Worm (Caenorhabditis elegans) whole organism, L4 larva: ENCODE data around the gene F36H1.12.

ENCODE experiments used
- Y48G9A.11 ChIP-seq: fragments of 200-800 bp; sonication (Bioruptor generic); IDR thresholded peaks from 2 replicates; pipeline ENCODE4 v1.3.6; 2022; ENCODE audit warnings: missing genetic modification reagents, missing genetic modification characterization, missing compliant biosample characterization
- nhr-25 ChIP-seq: sonication (generic microtip); optimal IDR thresholded peaks from 2 replicates; lab custom pipeline; 2017; ENCODE audit warnings: missing genetic modification characterization, mild to moderate bottlenecking, missing compliant biosample characterization, antibody characterized with exemption, moderate library complexity, borderline replicate concordance; ENCODE audit not compliant: insufficient read depth
- pha-4 ChIP-seq, 2 experiments: fragments of 150-350 bp in 1 of 2; fragments of 200-800 bp in 1 of 2; sonication (Bioruptor generic) in 1 of 2; IDR thresholded peaks in 1 of 2; optimal IDR thresholded peaks in 1 of 2; 2 replicates each; pipeline versions ENCODE4 v1.3.6 to Lab custom; 2014 to 2022; ENCODE audit warnings: missing genetic modification characterization in 2 of 2, missing genetic modification reagents in 2 of 2, missing biosample characterization in 1 of 2, missing compliant biosample characterization in 1 of 2
- skn-1 ChIP-seq: fragments of 150-350 bp; optimal IDR thresholded peaks from 2 replicates; lab custom pipeline; 2014; ENCODE audit warnings: missing biosample characterization, missing genetic modification characterization
- snpc-4 ChIP-seq: fragments of 150-350 bp; optimal IDR thresholded peaks from 2 replicates; lab custom pipeline; 2014; ENCODE audit warnings: missing biosample characterization, missing genetic modification characterization
- tra-1 ChIP-seq: fragments of 200-800 bp; sonication (Bioruptor generic); IDR thresholded peaks from 2 replicates; pipeline ENCODE4 v1.3.6; 2022; ENCODE audit warnings: missing genetic modification reagents, missing genetic modification characterization, missing compliant biosample characterization
- unc-130 ChIP-seq: sonication (generic microtip); optimal IDR thresholded peaks from 2 replicates; lab custom pipeline; 2016; ENCODE audit warnings: missing genetic modification reagents, missing genetic modification characterization, missing compliant biosample characterization
- unc-62 ChIP-seq, 3 experiments: fragments of 150-350 bp in 1 of 3; sonication (generic microtip); optimal IDR thresholded peaks in 2 of 3; peaks in 1 of 3; 1 replicate in 1 of 3; 2 replicates in 2 of 3; lab custom pipeline; 2014 to 2017; ENCODE audit warnings: missing biosample characterization in 3 of 3, missing genetic modification characterization in 3 of 3, missing genetic modification reagents in 3 of 3, missing genotype in 1 of 3
- zag-1 ChIP-seq: fragments of 150-350 bp; optimal IDR thresholded peaks from 2 replicates; lab custom pipeline; 2014; ENCODE audit warnings: missing biosample characterization, missing genetic modification characterization
- zip-11 ChIP-seq: fragments of 200-800 bp; sonication (Bioruptor generic); IDR thresholded peaks from 2 replicates; pipeline ENCODE4 v1.3.6; 2022; ENCODE audit warnings: missing genetic modification characterization, missing compliant biosample characterization

DNA sequence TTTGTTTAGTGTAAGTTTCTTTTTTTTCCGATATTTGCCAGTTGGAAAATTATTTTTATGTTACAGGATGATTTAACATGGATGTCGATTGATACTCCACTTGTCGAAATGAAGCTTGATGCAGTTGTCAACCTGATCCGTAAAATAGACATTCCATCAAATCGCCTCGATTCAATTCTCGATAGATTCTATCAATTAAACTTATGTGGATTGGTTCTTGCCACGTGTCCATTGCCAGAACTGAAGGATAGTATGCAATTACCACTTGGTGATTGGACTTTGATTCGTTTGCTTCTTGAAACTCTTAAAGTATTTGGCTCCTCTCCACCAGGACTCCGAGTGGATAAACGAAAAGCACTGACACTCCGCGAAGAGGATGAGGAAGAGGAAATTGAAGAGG, 9.1 kb downstream of the F36H1.12 start:
- TF ChIP-seq Y48G9A.11 (GFP tag; lab: Robert Waterston, UW), result no peak
- no peak for TF ChIP-seq zag-1 (tag; lab: Kevin White, UChicago)
- no peak for TF ChIP-seq snpc-4
- TF ChIP-seq unc-62 (GFP tag; optimal IDR thresholded peaks at IDR 0.05 in 1 of 2; lab: Kevin White, UChicago), result peak in 1 of 2 experiments; percentile 96
- TF ChIP-seq unc-62 (tag; optimal IDR thresholded peaks at IDR 0.05; lab: Kevin White, UChicago), result no peak
- TF ChIP-seq tra-1, result no peak
- no peak for TF ChIP-seq skn-1 (tag; lab: Kevin White, UChicago)
- no peak for TF ChIP-seq pha-4 (GFP tag; IDR thresholded peaks at IDR 0.05; lab: Robert Waterston, UW)
- no peak for TF ChIP-seq pha-4 (tag; optimal IDR thresholded peaks at IDR 0.05; lab: Kevin White, UChicago)
- TF ChIP-seq nhr-25 (tag; lab: Kevin White, UChicago), result no peak
- TF ChIP-seq zip-11 (GFP tag; lab: Robert Waterston, UW), result no peak
- TF ChIP-seq unc-130, result no peak
